Worm (Caenorhabditis elegans) whole organism, L2 larva: ENCODE results near the gene dkc-1.

ENCODE experiments used
- ceh-82 ChIP-seq: fragments of 150-350 bp; optimal IDR thresholded peaks from 2 replicates; lab custom pipeline; 2014; ENCODE audit warnings: missing biosample characterization, missing genetic modification characterization
- nhr-77 ChIP-seq: fragments of 150-350 bp; optimal IDR thresholded peaks from 2 replicates; lab custom pipeline; 2014; ENCODE audit warnings: missing biosample characterization, missing genetic modification characterization
- zag-1 ChIP-seq: fragments of 150-350 bp; optimal IDR thresholded peaks from 2 replicates; lab custom pipeline; 2014; ENCODE audit warnings: missing biosample characterization, missing genetic modification characterization

- no peak for TF ChIP-seq nhr-77 (tag; lab: Kevin White, UChicago)
- TF ChIP-seq zag-1 (tag; lab: Kevin White, UChicago) = no peak
- TF ChIP-seq ceh-82 (tag; lab: Kevin White, UChicago) = no peak
Observed at ce11 chrIII:10704499-10704898, 43.7 kb upstream of the dkc-1 start.
